Fruit fly (Drosophila melanogaster) ovary, adult (tissue): ENCODE data around the gene CG14835.
A peak's percentile ranks its signal among the peaks of the same experiment; 100 is the strongest.

ENCODE experiments used
- CG17801 ChIP-seq: fragments of 200-800 bp; optimal IDR thresholded peaks from 2 replicates; lab custom pipeline; 2019; ENCODE audit warnings: missing biosample characterization, mild to moderate bottlenecking, missing genetic modification characterization, moderate library complexity; ENCODE audit not compliant: partially characterized antibody

CG14835 gene

DNA sequence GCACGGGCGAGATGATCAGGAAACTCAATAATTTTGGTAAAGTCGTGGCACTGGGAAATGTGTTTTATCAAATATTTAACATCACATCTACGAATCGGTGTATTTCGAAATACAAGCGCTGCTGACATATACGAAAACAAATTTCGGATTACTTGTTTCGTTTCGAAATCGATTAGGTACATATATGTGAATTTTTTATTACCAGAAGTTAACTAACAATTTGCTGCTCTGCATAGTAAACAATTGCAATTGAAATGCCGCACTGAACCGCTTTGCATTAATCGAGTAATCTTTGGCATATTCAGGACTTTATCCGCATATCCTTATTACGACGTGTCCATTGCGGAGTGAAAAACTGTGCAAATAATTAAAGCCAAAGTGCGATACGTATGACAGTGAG lies at the start of gene CG14835:
Gene CG14835, minus strand, starts transcription at position 101 of the 400 bp plus-strand sequence.
- TF ChIP-seq CG17801, result no peak

DNA sequence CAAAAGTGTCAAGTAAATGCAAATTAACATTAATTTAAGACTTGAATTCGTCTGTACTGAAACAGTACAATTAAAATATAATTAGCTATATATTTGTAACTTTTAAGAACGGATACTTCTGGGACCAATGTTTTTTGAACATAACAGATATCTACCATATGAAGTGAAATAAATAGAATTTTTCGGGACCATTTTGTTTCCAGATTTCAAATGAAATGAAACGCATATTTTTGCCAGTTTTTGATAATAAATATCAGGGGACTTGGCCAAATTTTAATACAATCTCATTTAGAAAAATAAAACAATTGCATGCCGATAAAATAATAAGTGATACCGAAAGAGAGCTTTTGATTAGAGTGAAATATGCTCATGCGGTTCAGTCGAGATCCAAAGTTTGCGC lies 48.4 kb upstream of the CG14835 start, which contains the start of gene mthl6:
Gene mthl6, plus strand, starts transcription at position 301 of the 400 bp plus-strand sequence.
- no peak for TF ChIP-seq CG17801

DNA sequence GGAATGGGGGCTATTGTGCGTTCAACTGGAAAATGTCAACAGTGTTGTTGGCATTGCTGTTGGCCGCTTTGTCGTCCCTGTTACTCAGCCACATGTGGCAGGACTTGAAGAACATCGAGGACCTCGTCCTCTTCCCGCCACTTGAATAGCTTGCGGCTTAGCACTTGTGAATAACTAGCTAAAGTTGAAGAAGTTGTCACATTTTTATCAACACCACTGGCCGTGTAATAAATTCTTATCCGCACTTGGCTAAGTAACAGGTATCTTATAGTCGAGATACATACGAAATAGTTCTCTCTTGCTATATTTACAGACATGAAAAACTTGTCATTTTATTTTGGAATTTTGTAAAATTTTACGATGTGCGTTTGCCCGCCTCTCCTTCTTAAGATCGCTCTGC lies 38.0 kb upstream of the CG14835 start, which contains the start of gene CG43292:
Gene CG43292, plus strand, starts transcription at position 301 of the 400 bp plus-strand sequence.
- TF ChIP-seq CG17801, result no peak

DNA sequence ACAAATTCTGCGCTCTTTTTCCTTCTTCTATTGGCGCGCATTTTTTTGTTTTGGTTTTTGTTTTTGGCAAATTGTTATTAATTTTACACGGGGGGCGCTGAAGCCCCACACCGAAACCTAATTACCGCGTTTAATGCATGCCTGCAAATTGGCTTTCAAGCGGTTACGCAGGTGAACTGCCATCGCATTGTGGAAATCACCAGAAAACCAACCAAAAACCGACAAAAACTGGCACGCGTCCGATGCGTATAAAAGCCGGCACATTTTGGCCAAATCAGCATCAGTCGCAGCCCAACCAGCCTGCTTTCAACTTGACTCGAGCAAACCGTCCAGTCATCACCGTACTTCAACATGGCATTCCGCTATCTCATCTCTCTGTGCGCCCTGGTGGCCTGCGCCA lies 34.0 kb upstream of the CG14835 start, which contains the start of gene CG8541:
Gene CG8541, plus strand, starts transcription at position 301 of the 400 bp plus-strand sequence.
- no peak for TF ChIP-seq CG17801

- TF ChIP-seq CG17801, result no peak
These were observed 32.9 kb upstream of the CG14835 start, which contains the start of gene CG8543 for dm6 chr3L:7470202-7470601. TSS of gene CG8543 (minus strand) at chr3L:7470302.

DNA sequence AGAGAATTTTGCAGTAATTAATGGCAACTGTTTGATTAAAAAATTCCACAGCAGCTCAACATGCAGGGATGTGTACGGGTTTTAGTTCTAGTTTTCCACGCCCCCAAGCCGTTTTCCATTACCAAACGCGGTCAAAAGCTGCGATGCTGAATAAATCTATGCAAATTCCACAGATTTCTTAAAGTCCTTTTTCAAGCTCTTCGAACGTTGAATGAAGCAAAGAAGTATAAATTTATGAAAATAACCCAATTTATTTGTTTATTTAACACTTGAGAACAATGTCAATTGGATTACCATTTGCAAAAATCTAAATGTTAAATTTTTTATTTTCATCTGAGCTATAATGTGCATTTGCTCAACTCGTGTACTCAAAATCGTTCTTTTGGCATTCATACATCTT lies 27.9 kb upstream of the CG14835 start, which contains the start of the genes CG42660, CG42661 and Tsp66A:
Gene CG42660, plus strand, starts transcription at position 301 of the 400 bp plus-strand sequence.
Gene CG42661, plus strand, starts transcription at position 301 of the 400 bp plus-strand sequence.
Gene Tsp66A, plus strand, starts transcription at position 301 of the 400 bp plus-strand sequence.
- TF ChIP-seq CG17801, result no peak

dm6 chr3L:7455849-7456248 lies 18.6 kb upstream of the CG14835 start, which contains the start of gene ppk26:
TSS of gene ppk26 (plus strand) at chr3L:7456149.
- TF ChIP-seq CG17801, result no peak

DNA sequence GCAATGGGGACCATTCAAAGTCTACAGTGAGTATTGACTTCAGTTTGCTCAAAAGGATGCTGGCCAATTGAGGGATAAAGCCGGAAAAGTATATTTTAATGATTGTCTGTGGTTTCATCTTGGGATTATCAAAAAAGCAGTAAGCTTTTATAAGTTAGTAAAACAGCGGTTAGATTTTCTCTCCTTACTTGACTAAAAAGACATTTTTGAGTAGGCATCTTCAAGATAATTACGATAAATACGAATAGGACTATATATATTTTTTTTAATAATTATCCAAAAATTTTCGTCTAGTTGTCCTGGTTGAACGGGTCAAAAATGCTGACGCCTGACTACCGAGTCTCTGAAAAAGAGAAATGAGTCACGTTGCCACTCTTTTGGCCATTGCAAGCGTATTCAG lies 13.3 kb upstream of the CG14835 start, which contains the start of gene CG33278:
Gene CG33278, plus strand, starts transcription at position 301 of the 400 bp plus-strand sequence.
- no peak for TF ChIP-seq CG17801

dm6 chr3L:7449097-7449496 lies 11.8 kb upstream of the CG14835 start:
- TF ChIP-seq CG17801, result no peak

DNA sequence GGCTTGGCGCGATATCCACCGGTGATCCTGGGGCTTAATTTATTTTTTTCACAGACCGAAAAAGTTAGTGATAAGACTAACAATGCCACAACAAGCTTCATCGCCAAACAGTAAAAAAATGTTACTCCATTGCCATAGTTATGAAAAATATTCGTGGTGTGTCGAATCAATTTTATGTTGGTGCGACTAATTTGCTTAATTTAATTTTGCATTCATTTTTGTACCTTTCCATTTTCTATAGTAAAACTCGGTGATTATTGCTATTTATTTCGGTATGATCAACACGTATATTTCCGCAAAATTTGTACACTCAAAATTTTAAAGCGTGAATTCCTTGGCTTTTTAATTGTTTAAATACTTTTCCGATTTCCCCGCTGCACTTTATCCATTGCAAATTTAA lies 3.4 kb upstream of the CG14835 start, which contains the start of gene sphinx2:
Gene sphinx2, minus strand, starts transcription at position 101 of the 400 bp plus-strand sequence.
- TF ChIP-seq CG17801, result no peak

- TF ChIP-seq CG17801, result no peak
These were observed 2.0 kb upstream of the CG14835 start, which contains the start of gene sphinx1 for dm6 chr3L:7439305-7439704. TSS of gene sphinx1 (minus strand) at chr3L:7439405.

- peak; percentile 46 for TF ChIP-seq CG17801
These were observed 2.3 kb downstream of the CG14835 start, which contains the start of gene Rac2 for dm6 chr3L:7434715-7435653. TSS of gene Rac2 (minus strand) at chr3L:7435190.

DNA sequence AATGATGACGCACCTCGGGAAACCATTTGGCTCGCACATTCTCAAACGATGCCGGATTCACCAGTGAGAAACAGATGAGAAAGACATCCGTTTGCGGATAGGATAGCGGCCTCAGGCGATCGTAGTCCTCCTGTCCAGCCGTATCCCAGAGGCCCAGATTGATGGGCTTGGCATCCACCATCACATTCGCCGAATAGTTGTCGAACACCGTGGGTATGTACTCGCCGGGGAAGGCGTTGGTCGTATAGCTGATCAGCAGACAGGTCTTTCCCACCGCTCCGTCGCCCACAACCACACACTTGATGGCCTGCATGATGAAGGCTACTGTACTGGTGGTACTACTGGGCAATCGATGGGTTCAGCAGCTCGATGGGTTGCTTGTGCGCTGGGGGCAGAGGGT lies 3.1 kb downstream of the CG14835 start:
- no peak for TF ChIP-seq CG17801

DNA sequence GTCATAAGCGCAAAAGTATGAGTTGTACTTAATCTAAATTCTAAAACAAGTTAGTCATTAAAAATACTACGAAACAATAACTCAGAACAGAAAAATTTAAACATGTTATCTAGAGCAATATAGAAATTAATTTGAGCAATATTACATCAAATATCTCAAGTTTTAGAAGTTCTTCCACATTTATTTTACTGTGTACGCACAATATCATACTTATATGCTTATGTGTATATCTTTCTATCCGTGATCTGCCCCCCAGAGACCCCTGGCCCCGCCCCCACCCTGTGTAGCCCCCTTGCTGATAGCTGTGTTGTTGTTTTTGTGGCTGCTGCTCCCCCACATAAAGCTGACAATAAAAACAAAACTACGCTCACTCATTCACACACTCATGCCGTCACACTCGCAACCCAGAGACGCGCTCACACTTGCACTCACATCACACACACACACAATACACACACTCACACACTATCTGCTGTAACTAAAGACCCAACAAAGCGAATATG lies 3.9 kb downstream of the CG14835 start:
- peak; percentile 49 for TF ChIP-seq CG17801

DNA sequence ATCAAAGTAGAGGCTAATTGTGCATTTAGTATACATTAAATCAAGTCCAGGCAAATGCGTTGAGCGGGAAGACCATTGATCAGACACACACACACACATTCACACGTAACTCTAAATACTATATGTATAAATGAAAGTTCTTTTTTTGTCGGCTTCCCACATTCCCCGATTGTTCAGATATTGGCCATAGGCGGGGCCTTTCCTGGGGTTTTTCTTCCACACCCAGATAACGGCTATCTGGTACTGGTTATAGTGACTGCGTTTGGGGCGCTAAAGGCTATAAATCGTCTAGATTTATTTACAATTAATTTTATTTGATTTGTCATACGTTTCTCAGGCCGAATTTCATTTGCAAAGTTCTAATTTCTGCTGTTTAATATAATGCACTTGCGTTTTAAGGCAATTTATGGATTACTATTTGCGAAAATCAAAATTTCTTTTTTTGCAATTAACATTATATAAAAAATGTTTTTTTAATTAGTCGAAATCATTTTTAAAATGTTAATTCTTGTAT lies 4.4 kb downstream of the CG14835 start:
- no peak for TF ChIP-seq CG17801

dm6 chr3L:7432265-7432664 lies 5.0 kb downstream of the CG14835 start:
- no peak for TF ChIP-seq CG17801

- no peak for TF ChIP-seq CG17801
These were observed 13.7 kb downstream of the CG14835 start, which contains the start of gene CG42458 for dm6 chr3L:7423517-7423916. TSS of gene CG42458 (plus strand) at chr3L:7423827.
